Fruit fly (Drosophila melanogaster): ENCODE measurements around the gene AP-2mu.

- TF ChIP-seq ttk (optimal IDR thresholded peaks at IDR 0.05) (no peak), psq (optimal IDR thresholded peaks at IDR 0.05) (no peak), h (optimal IDR thresholded peaks at IDR 0.05) (no peak), Sin3A (optimal IDR thresholded peaks at IDR 0.05) (no peak), Myc (optimal IDR thresholded peaks at IDR 0.05) (no peak)
Observed at dm6 chr3R:22455335-22455985, 6.8 kb upstream of the AP-2mu start.
